Worm (Caenorhabditis elegans) whole organism, L2 larva: ENCODE results near the gene sftb-6.

Experiments
- C34F6.9 ChIP-seq: fragments of 150-350 bp; optimal IDR thresholded peaks from 2 replicates; lab custom pipeline; 2014; ENCODE audit warnings: missing biosample characterization, missing genetic modification characterization
- F13H6.1 ChIP-seq: sonication (generic microtip); optimal IDR thresholded peaks from 2 replicates; lab custom pipeline; 2016; ENCODE audit warnings: missing genetic modification characterization, missing compliant biosample characterization
- ZK546.5 ChIP-seq: sonication (generic microtip); optimal IDR thresholded peaks from 2 replicates; lab custom pipeline; 2017; ENCODE audit warnings: missing biosample characterization, missing genetic modification characterization
- alr-1 ChIP-seq: fragments of 150-350 bp; optimal IDR thresholded peaks from 2 replicates; lab custom pipeline; 2014; ENCODE audit warnings: missing biosample characterization, missing genetic modification characterization
- aly-2 ChIP-seq: fragments of 150-350 bp; optimal IDR thresholded peaks from 2 replicates; lab custom pipeline; 2014; ENCODE audit warnings: missing biosample characterization, missing genetic modification characterization
- ama-1 ChIP-seq: fragments of 150-350 bp; optimal IDR thresholded peaks from 2 replicates; lab custom pipeline; 2018; ENCODE audit warnings: inconsistent platforms
- blmp-1 ChIP-seq: sonication (generic microtip); optimal IDR thresholded peaks from 2 replicates; lab custom pipeline; 2017; ENCODE audit warnings: missing genetic modification characterization, mild to moderate bottlenecking, missing compliant biosample characterization, antibody characterized with exemption, moderate library complexity; ENCODE audit not compliant: insufficient read depth
- ceh-16 ChIP-seq: fragments of 150-350 bp; optimal IDR thresholded peaks from 2 replicates; lab custom pipeline; 2014; ENCODE audit warnings: missing biosample characterization, missing genetic modification characterization
- ceh-82 ChIP-seq: fragments of 150-350 bp; optimal IDR thresholded peaks from 2 replicates; lab custom pipeline; 2014; ENCODE audit warnings: missing biosample characterization, missing genetic modification characterization
- crh-2 ChIP-seq: sonication (generic microtip); optimal IDR thresholded peaks from 2 replicates; lab custom pipeline; 2017; ENCODE audit warnings: missing biosample characterization, missing genetic modification characterization
- egl-27 ChIP-seq: sonication (generic microtip); optimal IDR thresholded peaks from 3 replicates; lab custom pipeline; 2017; ENCODE audit warnings: missing biosample characterization, missing genetic modification reagents, missing genetic modification characterization
- elt-3 ChIP-seq: sonication (generic microtip); optimal IDR thresholded peaks from 2 replicates; lab custom pipeline; 2017; ENCODE audit warnings: missing biosample characterization, missing genetic modification characterization
- fos-1 ChIP-seq: fragments of 150-350 bp; optimal IDR thresholded peaks from 2 replicates; lab custom pipeline; 2014; ENCODE audit warnings: missing biosample characterization, missing genetic modification characterization
- gmeb-1 ChIP-seq: fragments of 150-350 bp; optimal IDR thresholded peaks from 2 replicates; lab custom pipeline; 2014; ENCODE audit warnings: missing biosample characterization, missing genetic modification characterization
- lin-11 ChIP-seq: fragments of 150-350 bp; sonication (generic microtip); optimal IDR thresholded peaks from 2 replicates; lab custom pipeline; 2014; ENCODE audit warnings: missing biosample characterization, missing genetic modification characterization, inconsistent platforms, mixed read lengths
- lin-39 ChIP-seq: fragments of 150-350 bp; optimal IDR thresholded peaks from 2 replicates; lab custom pipeline; 2014; ENCODE audit warnings: missing biosample characterization, missing genetic modification reagents, missing genetic modification characterization
- lsy-2 ChIP-seq, 2 experiments: fragments of 150-350 bp in 1 of 2; sonication (generic microtip) in 1 of 2; optimal IDR thresholded peaks; 2 replicates each; lab custom pipeline; 2014 to 2017; ENCODE audit warnings: missing biosample characterization in 2 of 2, missing genetic modification characterization in 2 of 2
- mab-5 ChIP-seq: fragments of 150-350 bp; optimal IDR thresholded peaks from 2 replicates; lab custom pipeline; 2014; ENCODE audit warnings: missing biosample characterization, missing genetic modification characterization
- mbf-1 ChIP-seq: sonication (generic microtip); optimal IDR thresholded peaks from 2 replicates; lab custom pipeline; 2017; ENCODE audit warnings: missing biosample characterization, missing genetic modification characterization
- nhr-10 ChIP-seq: sonication (generic microtip); optimal IDR thresholded peaks from 2 replicates; lab custom pipeline; 2017; ENCODE audit warnings: missing biosample characterization, missing genetic modification characterization
- nhr-11 ChIP-seq: fragments of 150-350 bp; optimal IDR thresholded peaks from 2 replicates; lab custom pipeline; 2014; ENCODE audit warnings: missing biosample characterization, missing genetic modification characterization
- nhr-21 ChIP-seq: fragments of 150-350 bp; optimal IDR thresholded peaks from 2 replicates; lab custom pipeline; 2014; ENCODE audit warnings: missing biosample characterization, missing genetic modification characterization
- nhr-23 ChIP-seq: fragments of 150-350 bp; optimal IDR thresholded peaks from 2 replicates; lab custom pipeline; 2014; ENCODE audit warnings: missing biosample characterization, missing genetic modification reagents, missing genetic modification characterization
- nhr-237 ChIP-seq: fragments of 150-350 bp; optimal IDR thresholded peaks from 2 replicates; lab custom pipeline; 2014; ENCODE audit warnings: missing biosample characterization, missing genetic modification characterization
- nhr-25 ChIP-seq: fragments of 150-350 bp; sonication (generic microtip); optimal IDR thresholded peaks from 3 replicates; lab custom pipeline; 2014; ENCODE audit warnings: missing biosample characterization, missing genetic modification characterization
- nhr-77 ChIP-seq: fragments of 150-350 bp; optimal IDR thresholded peaks from 2 replicates; lab custom pipeline; 2014; ENCODE audit warnings: missing biosample characterization, missing genetic modification characterization
- peb-1 ChIP-seq: fragments of 150-350 bp; optimal IDR thresholded peaks from 2 replicates; lab custom pipeline; 2014; ENCODE audit warnings: missing biosample characterization, missing genetic modification characterization
- sem-4 ChIP-seq: fragments of 150-350 bp; optimal IDR thresholded peaks from 2 replicates; lab custom pipeline; 2014; ENCODE audit warnings: missing biosample characterization, missing genetic modification reagents, missing genetic modification characterization
- skn-1 ChIP-seq: sonication (generic microtip); optimal IDR thresholded peaks from 2 replicates; lab custom pipeline; 2017; ENCODE audit warnings: missing biosample characterization, missing genetic modification characterization
- snpc-4 ChIP-seq: fragments of 150-350 bp; optimal IDR thresholded peaks from 2 replicates; lab custom pipeline; 2014; ENCODE audit warnings: missing biosample characterization, missing genetic modification characterization
- unc-39 ChIP-seq: fragments of 150-350 bp; optimal IDR thresholded peaks from 2 replicates; lab custom pipeline; 2014; ENCODE audit warnings: missing biosample characterization, missing genetic modification characterization
- unc-55 ChIP-seq: fragments of 150-350 bp; sonication (generic microtip); optimal IDR thresholded peaks from 3 replicates; lab custom pipeline; 2014; ENCODE audit warnings: missing biosample characterization, missing genetic modification reagents, missing genetic modification characterization
- ztf-1 ChIP-seq: fragments of 200-800 bp; sonication (Bioruptor generic); conservative IDR thresholded peaks from 2 replicates; pipeline ENCODE4 v1.3.6; 2022; ENCODE audit warnings: missing genetic modification characterization, missing compliant biosample characterization
- ztf-11 ChIP-seq: sonication (generic microtip); optimal IDR thresholded peaks from 2 replicates; lab custom pipeline; 2017; ENCODE audit warnings: missing biosample characterization, missing genetic modification characterization

sftb-6 gene

ce11 chrII:66322-66721 lies 31.9 kb upstream of the sftb-6 start (continued):
- TF ChIP-seq elt-3 (tag; lab: Kevin White, UChicago) (no peak), ZK546.5 (tag; lab: Kevin White, UChicago) (no peak), nhr-11 (no peak), ceh-82 (tag; lab: Kevin White, UChicago) (no peak), lsy-2 (tag; optimal IDR thresholded peaks at IDR 0.05; lab: Kevin White, UChicago) (peak in 1 of 2 experiments; percentile 40), egl-27 (tag; lab: Kevin White, UChicago) (no peak), nhr-237 (tag; lab: Kevin White, UChicago) (no peak), ama-1 (no peak), nhr-10 (tag; lab: Kevin White, UChicago) (no peak), sem-4 (peak; percentile 68), F13H6.1 (peak; percentile 41), ztf-1 (GFP tag; lab: Robert Waterston, UW) (no peak), gmeb-1 (tag; lab: Kevin White, UChicago) (no peak)

- no peak for TF ChIP-seq peb-1 (tag; lab: Kevin White, UChicago)
- TF ChIP-seq fos-1 (tag; lab: Kevin White, UChicago) = peak; percentile 91
- TF ChIP-seq C34F6.9 (tag; lab: Kevin White, UChicago) = no peak
Observed at ce11 chrII:67663-68062, 30.5 kb upstream of the sftb-6 start.

ce11 chrII:68757-69156 lies 29.4 kb upstream of the sftb-6 start:
- TF ChIP-seq elt-3 (tag; lab: Kevin White, UChicago) (no peak), egl-27 (tag; lab: Kevin White, UChicago) (no peak), lin-39 (no peak)

DNA sequence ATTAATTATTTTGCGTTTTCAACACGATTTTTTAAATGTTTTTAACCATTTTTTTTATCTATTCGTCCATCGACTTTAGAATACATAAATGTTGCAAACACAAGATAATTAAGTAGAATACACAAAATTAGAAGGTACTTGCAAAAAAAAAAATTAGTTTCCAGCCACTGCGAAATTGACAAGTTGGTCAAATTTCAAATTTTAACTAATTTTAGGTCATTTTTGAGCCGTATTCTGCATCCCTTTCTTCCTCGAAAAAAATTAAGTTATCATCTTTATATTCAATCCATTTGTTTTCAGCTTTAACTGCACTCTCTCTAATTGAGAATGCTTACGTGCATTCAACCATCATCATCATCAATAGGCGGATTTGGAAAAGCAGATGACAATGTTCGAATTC lies 28.9 kb upstream of the sftb-6 start, which contains the start of gene egl-26:
Gene egl-26 (plus strand): TSS at position 301 of the 400 bp plus-strand sequence.
- TF ChIP-seq lin-11 (tag; lab: Kevin White, UChicago) (no peak), nhr-25 (tag; lab: Kevin White, UChicago) (no peak), nhr-237 (tag; lab: Kevin White, UChicago) (no peak), ztf-11 (tag; lab: Kevin White, UChicago) (no peak), mab-5 (tag; lab: Kevin White, UChicago) (no peak), gmeb-1 (tag; lab: Kevin White, UChicago) (no peak), elt-3 (tag; lab: Kevin White, UChicago) (no peak), mbf-1 (tag; lab: Kevin White, UChicago) (no peak), alr-1 (tag; lab: Kevin White, UChicago) (no peak), unc-39 (no peak), nhr-21 (tag; lab: Kevin White, UChicago) (no peak), nhr-77 (tag; lab: Kevin White, UChicago) (no peak), unc-55 (GFP tag; lab: Kevin White, UChicago) (no peak), nhr-23 (tag; lab: Kevin White, UChicago) (no peak), peb-1 (tag; lab: Kevin White, UChicago) (no peak), crh-2 (tag; lab: Kevin White, UChicago) (no peak), skn-1 (tag; lab: Kevin White, UChicago) (no peak), ceh-16 (tag; lab: Kevin White, UChicago) (no peak), blmp-1 (tag; lab: Kevin White, UChicago) (no peak), aly-2 (no peak)

- TF ChIP-seq snpc-4 = no peak
- TF ChIP-seq F13H6.1 = peak; percentile 6
Observed at ce11 chrII:73329-73728, 24.9 kb upstream of the sftb-6 start.

DNA sequence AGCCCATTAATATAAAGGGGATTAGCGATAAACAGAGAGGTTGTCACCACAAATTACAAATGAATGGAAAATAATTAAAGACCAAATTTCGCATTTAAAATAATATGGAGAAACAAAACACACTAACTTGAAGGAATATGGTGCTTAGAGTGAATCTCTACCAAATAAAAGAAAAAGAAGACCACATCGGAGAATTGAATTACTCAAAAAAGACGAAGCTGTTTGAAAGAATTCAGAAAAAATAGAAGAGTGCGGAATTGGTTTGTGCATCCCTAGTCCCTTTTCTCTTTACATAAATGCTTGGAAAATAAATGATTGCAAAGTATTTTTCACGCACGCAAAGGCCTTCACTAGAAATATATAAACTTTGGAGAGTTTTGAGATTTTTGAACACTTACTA lies 24.3 kb upstream of the sftb-6 start:
- no peak for TF ChIP-seq nhr-25 (tag; lab: Kevin White, UChicago)
